Worm (Caenorhabditis elegans) whole organism, young adult: ENCODE results near the gene W06G6.10.

Source experiments
- C06A6.2 ChIP-seq: fragments of 200-800 bp; sonication (Bioruptor generic); conservative IDR thresholded peaks from 2 replicates; pipeline ENCODE4 v1.3.6; 2022; ENCODE audit warnings: missing genetic modification characterization, missing compliant biosample characterization
- F33H1.4 ChIP-seq: fragments of 200-800 bp; sonication (Bioruptor generic); IDR thresholded peaks from 2 replicates; pipeline ENCODE4 v1.3.6; 2022; ENCODE audit warnings: missing genetic modification reagents, missing genetic modification characterization, missing compliant biosample characterization
- F55B11.4 ChIP-seq: sonication (generic microtip); optimal IDR thresholded peaks from 2 replicates; lab custom pipeline; 2016; ENCODE audit warnings: missing compliant biosample characterization, missing genetic modification characterization, borderline replicate concordance; ENCODE audit not compliant: insufficient read depth
- F57A8.1 ChIP-seq: fragments of 200-800 bp; sonication (Bioruptor generic); optimal IDR thresholded peaks from 2 replicates; lab custom pipeline; 2018; ENCODE audit warnings: mild to moderate bottlenecking, missing genetic modification characterization, moderate library complexity, missing compliant biosample characterization
- F57C9.4 ChIP-seq: sonication (generic microtip); optimal IDR thresholded peaks from 2 replicates; lab custom pipeline; 2017; ENCODE audit warnings: mild to moderate bottlenecking, missing genetic modification characterization, missing compliant biosample characterization
- Y53G8AR.9 ChIP-seq: fragments of 200-800 bp; sonication (Bioruptor generic); conservative IDR thresholded peaks from 2 replicates; pipeline ENCODE4 v1.3.6; 2022; ENCODE audit warnings: missing genetic modification reagents, missing genetic modification characterization, missing compliant biosample characterization
- Y56A3A.18 ChIP-seq: fragments of 200-800 bp; sonication (Bioruptor generic); IDR thresholded peaks from 2 replicates; pipeline ENCODE4 v1.3.6; 2022; ENCODE audit warnings: missing genetic modification reagents, missing genetic modification characterization, missing compliant biosample characterization
- ama-1 ChIP-seq, 3 experiments: fragments of 150-350 bp in 1 of 3; sonication (generic microtip) in 2 of 3; optimal IDR thresholded peaks; 2 replicates each; lab custom pipeline; 2014 to 2018; ENCODE audit warnings: missing biosample characterization in 2 of 3, missing genetic modification characterization in 2 of 3, missing genetic modification reagents in 2 of 3
- attf-6 ChIP-seq: fragments of 200-800 bp; sonication (Bioruptor generic); IDR thresholded peaks from 2 replicates; pipeline ENCODE4 v1.3.6; 2022; ENCODE audit warnings: missing genetic modification reagents, missing genetic modification characterization, missing compliant biosample characterization
- cebp-1 ChIP-seq, 2 experiments: fragments of 200-800 bp in 1 of 2; sonication (Bioruptor generic) in 1 of 2; sonication (generic microtip) in 1 of 2; IDR thresholded peaks in 1 of 2; optimal IDR thresholded peaks in 1 of 2; 2 replicates each; pipeline versions ENCODE4 v1.3.6 to Lab custom; 2017 to 2022; ENCODE audit warnings: missing compliant biosample characterization in 2 of 2, missing genetic modification characterization in 2 of 2, mild to moderate bottlenecking in 1 of 2, missing genetic modification reagents in 1 of 2, moderate library complexity in 1 of 2
- ceh-40 ChIP-seq: fragments of 200-800 bp; sonication (Bioruptor generic); IDR thresholded peaks from 2 replicates; pipeline ENCODE4 v1.3.6; 2022; ENCODE audit warnings: missing genetic modification characterization, missing compliant biosample characterization
- ceh-91 ChIP-seq: fragments of 200-800 bp; sonication (Bioruptor generic); IDR thresholded peaks from 2 replicates; pipeline ENCODE4 v1.3.6; 2022; ENCODE audit warnings: missing genetic modification reagents, missing genetic modification characterization, missing compliant biosample characterization
- chd-7 ChIP-seq: sonication (generic microtip); optimal IDR thresholded peaks from 2 replicates; lab custom pipeline; 2016; ENCODE audit warnings: mild to moderate bottlenecking, missing genetic modification characterization, moderate library complexity, missing compliant biosample characterization
- dox-1 ChIP-seq: fragments of 200-800 bp; sonication (Bioruptor generic); IDR thresholded peaks from 2 replicates; pipeline ENCODE4 v1.3.6; 2022; ENCODE audit warnings: missing genetic modification reagents, missing genetic modification characterization, missing compliant biosample characterization
- ekl-4 ChIP-seq: fragments of 200-800 bp; sonication (Bioruptor generic); IDR thresholded peaks from 2 replicates; pipeline ENCODE4 v1.3.6; 2022; ENCODE audit warnings: missing genetic modification reagents, missing genetic modification characterization, missing compliant biosample characterization
- hlh-26 ChIP-seq: fragments of 200-800 bp; sonication (Bioruptor generic); conservative IDR thresholded peaks from 2 replicates; pipeline ENCODE4 v1.3.6; 2022; ENCODE audit warnings: missing genetic modification reagents, missing genetic modification characterization, missing compliant biosample characterization
- hmg-1.2 ChIP-seq: fragments of 200-800 bp; sonication (Bioruptor generic); IDR thresholded peaks from 2 replicates; pipeline ENCODE4 v1.3.6; 2022; ENCODE audit warnings: missing genetic modification reagents, missing genetic modification characterization, missing compliant biosample characterization
- hsf-1 ChIP-seq: fragments of 200-800 bp; sonication (Bioruptor generic); IDR thresholded peaks from 2 replicates; pipeline ENCODE4 v1.3.6; 2022; ENCODE audit warnings: missing genetic modification reagents, missing genetic modification characterization, missing compliant biosample characterization
- let-526 ChIP-seq: fragments of 200-800 bp; sonication (Bioruptor generic); IDR thresholded peaks from 2 replicates; pipeline ENCODE4 v1.3.6; 2022; ENCODE audit warnings: missing genetic modification reagents, missing genetic modification characterization, missing compliant biosample characterization
- lin-26 ChIP-seq: fragments of 200-800 bp; sonication (Bioruptor generic); IDR thresholded peaks from 2 replicates; pipeline ENCODE4 v1.3.6; 2022; ENCODE audit warnings: missing genetic modification reagents, missing genetic modification characterization, missing compliant biosample characterization
- lsy-27 ChIP-seq: sonication (generic microtip); optimal IDR thresholded peaks from 2 replicates; lab custom pipeline; 2017; ENCODE audit warnings: missing genetic modification characterization, mild to moderate bottlenecking, missing compliant biosample characterization, antibody characterized with exemption, missing genotype, borderline replicate concordance; ENCODE audit not compliant: insufficient read depth
- madf-3 ChIP-seq: fragments of 200-800 bp; sonication (Bioruptor generic); IDR thresholded peaks from 2 replicates; pipeline ENCODE4 v1.3.6; 2022; ENCODE audit warnings: missing genetic modification reagents, missing genetic modification characterization, missing compliant biosample characterization
- madf-6 ChIP-seq: fragments of 200-800 bp; sonication (Bioruptor generic); IDR thresholded peaks from 2 replicates; pipeline ENCODE4 v1.3.6; 2022; ENCODE audit warnings: missing genetic modification reagents, missing genetic modification characterization, missing compliant biosample characterization
- madf-8 ChIP-seq: fragments of 200-800 bp; sonication (Bioruptor generic); conservative IDR thresholded peaks from 2 replicates; pipeline ENCODE4 v1.3.6; 2022; ENCODE audit warnings: missing genetic modification reagents, missing genetic modification characterization, missing compliant biosample characterization
- mcd-1 ChIP-seq: fragments of 200-800 bp; sonication (Bioruptor generic); IDR thresholded peaks from 2 replicates; pipeline ENCODE4 v1.3.6; 2022; ENCODE audit warnings: missing genetic modification reagents, missing genetic modification characterization, missing compliant biosample characterization
- mel-28 ChIP-seq: sonication (generic microtip); optimal IDR thresholded peaks from 2 replicates; lab custom pipeline; 2016; ENCODE audit warnings: borderline replicate concordance, mild to moderate bottlenecking, missing genetic modification characterization, missing compliant biosample characterization
- nhr-120 ChIP-seq: fragments of 200-800 bp; sonication (Bioruptor generic); IDR thresholded peaks from 2 replicates; pipeline ENCODE4 v1.3.6; 2022; ENCODE audit warnings: missing genetic modification characterization, missing compliant biosample characterization
- nhr-90 ChIP-seq: sonication (generic microtip); optimal IDR thresholded peaks from 2 replicates; lab custom pipeline; 2016; ENCODE audit warnings: missing genotype, mild to moderate bottlenecking, missing genetic modification characterization, missing compliant biosample characterization
- pbrm-1 ChIP-seq: fragments of 200-800 bp; sonication (Bioruptor generic); IDR thresholded peaks from 2 replicates; pipeline ENCODE4 v1.3.6; 2022; ENCODE audit warnings: missing genetic modification reagents, missing genetic modification characterization, missing compliant biosample characterization
- sdz-38 ChIP-seq: sonication (generic microtip); optimal IDR thresholded peaks from 2 replicates; lab custom pipeline; 2016; ENCODE audit warnings: missing genotype, missing genetic modification characterization, missing compliant biosample characterization
- snpc-1.1 ChIP-seq: sonication (generic microtip); optimal IDR thresholded peaks from 2 replicates; lab custom pipeline; 2017; ENCODE audit warnings: missing genetic modification characterization, mild to moderate bottlenecking, missing compliant biosample characterization, antibody characterized with exemption, moderate library complexity, missing genotype, missing genetic modification reagents; ENCODE audit not compliant: insufficient read depth
- snpc-4 ChIP-seq, 5 experiments: fragments of 150-350 bp in 1 of 5; sonication (generic microtip) in 4 of 5; optimal IDR thresholded peaks; 2 replicates each; lab custom pipeline; 2014 to 2018; ENCODE audit warnings: missing genetic modification characterization in 5 of 5, missing biosample characterization in 3 of 5, antibody characterized with exemption in 2 of 5, mild to moderate bottlenecking in 2 of 5, missing compliant biosample characterization in 2 of 5, missing genotype in 2 of 5, moderate library complexity in 2 of 5, missing genetic modification reagents in 1 of 5
- tbp1 ChIP-seq: fragments of 200-800 bp; sonication (Bioruptor generic); optimal IDR thresholded peaks from 2 replicates; lab custom pipeline; 2018; ENCODE audit warnings: mild to moderate bottlenecking, missing genetic modification characterization, missing compliant biosample characterization
- ztf-18 ChIP-seq: sonication (generic microtip); optimal IDR thresholded peaks from 2 replicates; lab custom pipeline; 2016; ENCODE audit warnings: missing genotype, mild to moderate bottlenecking, missing genetic modification characterization, missing compliant biosample characterization
- ztf-25 ChIP-seq: fragments of 200-800 bp; sonication (Bioruptor generic); IDR thresholded peaks from 2 replicates; pipeline ENCODE4 v1.3.6; 2022; ENCODE audit warnings: missing genetic modification reagents, missing genetic modification characterization, missing compliant biosample characterization
- ztf-6 ChIP-seq: fragments of 200-800 bp; sonication (Bioruptor generic); IDR thresholded peaks from 2 replicates; pipeline ENCODE4 v1.3.6; 2022; ENCODE audit warnings: missing genetic modification reagents, missing genetic modification characterization, missing compliant biosample characterization

W06G6.10 gene

DNA sequence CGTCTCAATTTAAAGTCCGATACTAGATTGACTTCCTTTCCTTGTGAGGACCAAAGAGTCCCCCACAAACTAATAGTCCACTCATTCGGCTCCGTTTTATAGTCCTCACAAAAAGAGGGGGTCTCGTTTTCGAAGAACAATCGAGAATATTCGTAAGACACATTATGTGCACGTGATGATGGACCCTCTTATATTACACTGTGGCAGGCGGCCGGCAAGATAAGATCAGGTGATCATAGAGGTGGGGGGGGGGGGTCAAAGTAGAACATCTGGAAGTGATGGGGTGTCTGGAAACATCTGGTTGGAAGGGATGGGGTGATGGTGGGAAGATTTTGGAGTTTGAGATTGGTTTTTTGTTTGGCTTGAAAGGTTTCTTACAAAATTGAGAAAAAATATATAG is 48.6 kb downstream of the W06G6.10 start:
- no peak for TF ChIP-seq nhr-120
- no peak for TF ChIP-seq snpc-1.1 (tag; lab: Kevin White, UChicago)
- no peak for TF ChIP-seq tbp1 (GFP tag; lab: Kevin White, UChicago)
- no peak for TF ChIP-seq Y56A3A.18
- TF ChIP-seq let-526 = 0 out of 2 replicates have a peak, but pooled peaks have one; percentile 61
- peak; percentile 28; the same call in 1 of the 2 replicates for TF ChIP-seq pbrm-1 (GFP tag; lab: Robert Waterston, UW)
- no peak for TF ChIP-seq ceh-91
- TF ChIP-seq ztf-18 (tag; lab: Kevin White, UChicago) = no peak
- TF ChIP-seq dox-1 (GFP tag; lab: Robert Waterston, UW) = 0 out of 2 replicates have a peak, but pooled peaks have one; percentile 25
- TF ChIP-seq madf-3 (GFP tag; lab: Robert Waterston, UW) = no peak
- TF ChIP-seq lsy-27 (tag; lab: Kevin White, UChicago) = no peak
- TF ChIP-seq snpc-4 (GFP tag; optimal IDR thresholded peaks at IDR 0.05; lab: Kevin White, UChicago) = no peak
- no peak for TF ChIP-seq snpc-4 (tag; optimal IDR thresholded peaks at IDR 0.05; lab: Kevin White, UChicago)
- TF ChIP-seq ceh-40 (GFP tag; lab: Robert Waterston, UW) = no peak
- no peak for TF ChIP-seq mel-28 (tag; lab: Kevin White, UChicago)
- TF ChIP-seq ztf-6 = no peak
- TF ChIP-seq madf-6 (GFP tag; lab: Robert Waterston, UW) = 0 out of 2 replicates have a peak, but pooled peaks have one; percentile 8
- no peak for TF ChIP-seq lin-26 (GFP tag; lab: Robert Waterston, UW)
- TF ChIP-seq sdz-38 (tag; lab: Kevin White, UChicago) = no peak
- no peak for TF ChIP-seq cebp-1 (GFP tag; IDR thresholded peaks at IDR 0.05; lab: Robert Waterston, UW)
- TF ChIP-seq cebp-1 (tag; optimal IDR thresholded peaks at IDR 0.05; lab: Kevin White, UChicago) = no peak
- no peak for TF ChIP-seq madf-8
- peak; percentile 85 for TF ChIP-seq hsf-1 (GFP tag; lab: Robert Waterston, UW)
- no peak for TF ChIP-seq ztf-25 (GFP tag; lab: Robert Waterston, UW)
- TF ChIP-seq F55B11.4 (tag; lab: Kevin White, UChicago) = no peak
- TF ChIP-seq nhr-90 (tag; lab: Kevin White, UChicago) = no peak
- peak; percentile 64; the same call in 1 of the 2 replicates for TF ChIP-seq C06A6.2
- TF ChIP-seq hlh-26 (GFP tag; lab: Robert Waterston, UW) = no peak
- no peak for TF ChIP-seq ama-1 (optimal IDR thresholded peaks at IDR 0.05; lab: Kevin White, UChicago)
- no peak for TF ChIP-seq ama-1 (GFP tag; optimal IDR thresholded peaks at IDR 0.05; lab: Kevin White, UChicago)
- 0 out of 2 replicates have a peak, but pooled peaks have one; percentile 12 for TF ChIP-seq mcd-1 (GFP tag; lab: Robert Waterston, UW)
- no peak for TF ChIP-seq F57C9.4 (tag; lab: Kevin White, UChicago)
- TF ChIP-seq F57A8.1 (GFP tag; lab: Kevin White, UChicago) = no peak
- TF ChIP-seq chd-7 (tag; lab: Kevin White, UChicago) = no peak
- no peak for TF ChIP-seq ekl-4
- 0 out of 2 replicates have a peak, but pooled peaks have one; percentile 13 for TF ChIP-seq Y53G8AR.9 (GFP tag; lab: Robert Waterston, UW)
- TF ChIP-seq F33H1.4 (GFP tag; lab: Robert Waterston, UW) = no peak

DNA sequence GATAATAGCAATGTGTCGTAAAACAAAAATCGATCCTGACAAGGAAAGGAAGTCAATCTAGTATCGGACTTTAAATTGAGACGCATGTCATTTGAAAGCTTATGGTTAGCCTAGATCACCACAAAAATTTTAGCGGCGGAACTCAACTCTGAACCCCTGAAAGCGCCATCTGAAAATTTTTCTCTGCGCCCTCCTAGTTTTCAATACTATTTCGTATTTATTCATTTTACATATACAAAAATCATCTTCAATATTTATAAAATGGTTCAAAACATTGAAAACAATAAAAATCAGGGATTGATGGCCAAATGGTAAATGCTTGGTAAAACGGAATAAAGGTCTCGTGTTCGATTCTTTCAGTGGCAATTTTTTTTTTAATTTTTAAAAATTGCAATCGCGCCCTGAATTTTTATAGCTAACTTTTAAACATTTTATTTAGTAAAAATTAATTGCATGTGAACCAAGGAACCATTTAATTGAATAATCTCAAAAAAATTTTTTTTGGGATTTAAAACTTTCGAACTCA is 49.6 kb downstream of the W06G6.10 start:
- TF ChIP-seq ztf-25 (GFP tag; lab: Robert Waterston, UW) (0 out of 2 replicates have a peak, but pooled peaks have one; percentile 29), pbrm-1 (GFP tag; lab: Robert Waterston, UW) (0 out of 2 replicates have a peak, but pooled peaks have one; percentile 35), attf-6 (GFP tag; lab: Robert Waterston, UW) (peak; percentile 60; the same call in 1 of the 2 replicates), hmg-1.2 (GFP tag; lab: Robert Waterston, UW) (peak; percentile 94), lin-26 (GFP tag; lab: Robert Waterston, UW) (peak; percentile 71)
